Worm (Caenorhabditis elegans) whole organism, midembryonic: ENCODE results near the gene ulp-1.

Experiments used
- cog-1 ChIP-seq: sonication (generic microtip); optimal IDR thresholded peaks from 2 replicates; lab custom pipeline; 2016; ENCODE audit warnings: missing genetic modification characterization, missing compliant biosample characterization
- ztf-29 ChIP-seq: fragments of 200-800 bp; sonication (Bioruptor generic); IDR thresholded peaks from 2 replicates; pipeline ENCODE4 v1.3.6; 2022; ENCODE audit warnings: missing genetic modification reagents, missing genetic modification characterization, missing compliant biosample characterization

DNA sequence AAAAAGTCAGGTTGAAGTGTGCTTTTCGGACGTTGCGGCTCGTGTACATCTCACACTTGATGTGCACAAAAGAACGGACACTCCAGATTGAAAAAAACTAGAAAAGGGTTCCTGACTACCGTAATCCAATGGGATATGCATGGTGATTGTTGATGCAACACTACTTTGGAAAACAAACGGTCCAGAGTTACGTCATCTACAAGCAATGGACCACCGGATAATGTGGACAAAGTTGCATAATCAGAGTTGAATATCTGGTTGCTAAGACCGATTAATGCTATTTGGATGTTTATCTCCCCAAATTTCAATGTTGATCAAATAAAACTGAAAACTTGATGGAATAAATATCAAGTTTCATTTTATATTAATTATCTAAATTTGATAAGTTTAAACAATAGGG is 19.6 kb downstream of the ulp-1 start:
- TF ChIP-seq ztf-29 (GFP tag; lab: Robert Waterston, UW) (no peak), cog-1 (tag; lab: Kevin White, UChicago) (no peak)
